Worm (Caenorhabditis elegans) whole organism, L1 larva: ENCODE data around the gene F11G11.13.

Experiments used
- fkh-10 ChIP-seq: sonication (generic microtip); optimal IDR thresholded peaks from 2 replicates; lab custom pipeline; 2017; ENCODE audit warnings: missing biosample characterization, missing genetic modification reagents, missing genetic modification characterization
- fos-1 ChIP-seq: fragments of 150-350 bp; optimal IDR thresholded peaks from 2 replicates; lab custom pipeline; 2014; ENCODE audit warnings: missing biosample characterization, missing genetic modification characterization

DNA sequence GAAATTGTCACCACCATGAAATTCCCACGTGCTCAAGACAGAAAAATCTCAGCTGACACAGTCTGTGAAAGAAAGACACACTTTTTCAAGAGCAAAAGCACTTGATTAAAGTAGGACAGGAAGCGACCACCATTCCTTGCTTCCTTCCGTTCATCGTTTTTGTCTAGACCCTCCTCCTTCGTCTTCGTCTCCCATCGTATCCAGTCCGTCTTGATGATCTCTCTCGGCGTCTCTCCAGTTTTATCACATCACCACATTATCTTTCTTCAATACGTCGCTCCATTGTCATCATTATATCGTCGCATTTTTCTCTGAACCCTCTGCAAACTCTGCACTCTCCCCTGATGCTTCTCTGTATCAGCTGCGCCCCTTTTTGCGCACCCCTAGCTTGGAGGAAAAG lies 32.2 kb upstream of the F11G11.13 start:
- TF ChIP-seq fkh-10 (no peak), fos-1 (tag; lab: Kevin White, UChicago) (no peak)
